Worm (Caenorhabditis elegans) whole organism, mixed stage, embryonic: ENCODE measurements around the gene srh-181.

Experiments used
- M03D4.4 ChIP-seq: sonication (generic microtip); optimal IDR thresholded peaks from 2 replicates; lab custom pipeline; 2017; ENCODE audit warnings: mild to moderate bottlenecking, missing genetic modification characterization, missing compliant biosample characterization
- bed-3 ChIP-seq: fragments of 200-800 bp; sonication (Bioruptor generic); optimal IDR thresholded peaks from 3 replicates; lab custom pipeline; 2018; ENCODE audit warnings: mild to moderate bottlenecking, missing genetic modification characterization, moderate library complexity, missing compliant biosample characterization
- blmp-1 ChIP-seq: fragments of 150-350 bp; optimal IDR thresholded peaks from 2 replicates; lab custom pipeline; 2014; ENCODE audit warnings: missing biosample characterization, missing genetic modification characterization
- ceh-39 ChIP-seq: fragments of 150-350 bp; optimal IDR thresholded peaks from 2 replicates; lab custom pipeline; 2014; ENCODE audit warnings: missing biosample characterization, missing genetic modification characterization
- ceh-43 ChIP-seq: fragments of 200-800 bp; sonication (Bioruptor generic); optimal IDR thresholded peaks from 2 replicates; lab custom pipeline; 2018; ENCODE audit warnings: mild to moderate bottlenecking, missing genetic modification characterization, moderate library complexity, missing compliant biosample characterization
- ces-1 ChIP-seq: fragments of 150-350 bp; optimal IDR thresholded peaks from 2 replicates; lab custom pipeline; 2014; ENCODE audit warnings: missing biosample characterization, missing genetic modification reagents, missing genetic modification characterization
- cnd-1 ChIP-seq: fragments of 200-800 bp; sonication (Bioruptor generic); optimal IDR thresholded peaks from 2 replicates; lab custom pipeline; 2018; ENCODE audit warnings: mild to moderate bottlenecking, missing genetic modification characterization, missing compliant biosample characterization
- drap-1 ChIP-seq: fragments of 200-800 bp; sonication (Bioruptor generic); optimal IDR thresholded peaks from 3 replicates; lab custom pipeline; 2018; ENCODE audit warnings: mild to moderate bottlenecking, missing genetic modification characterization, missing compliant biosample characterization
- elt-1 ChIP-seq: sonication (generic microtip); optimal IDR thresholded peaks from 2 replicates; lab custom pipeline; 2017; ENCODE audit warnings: missing genetic modification characterization, mild to moderate bottlenecking, missing compliant biosample characterization, antibody characterized with exemption, moderate library complexity, borderline replicate concordance; ENCODE audit not compliant: insufficient read depth
- elt-3 ChIP-seq: fragments of 150-350 bp; optimal IDR thresholded peaks from 2 replicates; lab custom pipeline; 2014; ENCODE audit warnings: missing biosample characterization, missing genetic modification characterization
- flh-1 ChIP-seq: fragments of 200-800 bp; sonication (Bioruptor generic); optimal IDR thresholded peaks from 2 replicates; lab custom pipeline; 2018; ENCODE audit warnings: mild to moderate bottlenecking, missing genetic modification characterization, moderate library complexity, missing compliant biosample characterization
- ham-2 ChIP-seq: fragments of 200-800 bp; sonication (Bioruptor generic); optimal IDR thresholded peaks from 2 replicates; lab custom pipeline; 2018; ENCODE audit warnings: mild to moderate bottlenecking, missing genetic modification characterization, missing compliant biosample characterization
- hlh-1 ChIP-seq: fragments of 150-350 bp; optimal IDR thresholded peaks from 2 replicates; lab custom pipeline; 2014; ENCODE audit warnings: missing biosample characterization, missing genetic modification reagents, missing genetic modification characterization
- lin-13 ChIP-seq: fragments of 150-350 bp; optimal IDR thresholded peaks from 2 replicates; lab custom pipeline; 2014; ENCODE audit warnings: missing biosample characterization, missing genetic modification characterization
- lin-32 ChIP-seq: fragments of 200-800 bp; sonication (Bioruptor generic); optimal IDR thresholded peaks from 2 replicates; lab custom pipeline; 2018; ENCODE audit warnings: mild to moderate bottlenecking, missing genetic modification characterization, missing compliant biosample characterization
- mab-5 ChIP-seq: fragments of 150-350 bp; optimal IDR thresholded peaks from 2 replicates; lab custom pipeline; 2014; ENCODE audit warnings: missing biosample characterization, missing genetic modification characterization
- mls-2 ChIP-seq: sonication (generic microtip); optimal IDR thresholded peaks from 2 replicates; lab custom pipeline; 2016; ENCODE audit warnings: mild to moderate bottlenecking, missing genetic modification characterization, moderate library complexity, missing compliant biosample characterization
- nhr-12 ChIP-seq: fragments of 150-350 bp; optimal IDR thresholded peaks from 2 replicates; lab custom pipeline; 2014; ENCODE audit warnings: missing biosample characterization, missing genetic modification characterization
- nhr-2 ChIP-seq: fragments of 150-350 bp; optimal IDR thresholded peaks from 2 replicates; lab custom pipeline; 2014; ENCODE audit warnings: missing biosample characterization, missing genetic modification characterization
- nhr-28 ChIP-seq: fragments of 150-350 bp; optimal IDR thresholded peaks from 2 replicates; lab custom pipeline; 2014; ENCODE audit warnings: missing biosample characterization, missing genetic modification characterization
- nhr-76 ChIP-seq: sonication (generic microtip); optimal IDR thresholded peaks from 2 replicates; lab custom pipeline; 2017; ENCODE audit warnings: missing biosample characterization, missing genetic modification characterization
- pha-4 ChIP-seq: fragments of 150-350 bp; optimal IDR thresholded peaks from 2 replicates; lab custom pipeline; 2018; ENCODE audit warnings: missing biosample characterization, missing genetic modification reagents, missing genetic modification characterization
- sem-2 ChIP-seq: fragments of 200-800 bp; sonication (Bioruptor generic); optimal IDR thresholded peaks from 2 replicates; lab custom pipeline; 2018; ENCODE audit warnings: mild to moderate bottlenecking, missing genetic modification characterization, missing compliant biosample characterization
- tbx-8 ChIP-seq: fragments of 200-800 bp; sonication (Bioruptor generic); optimal IDR thresholded peaks from 2 replicates; lab custom pipeline; 2018; ENCODE audit warnings: mild to moderate bottlenecking, missing genetic modification characterization, moderate library complexity, missing compliant biosample characterization
- unc-120 ChIP-seq: sonication (generic microtip); optimal IDR thresholded peaks from 2 replicates; lab custom pipeline; 2017; ENCODE audit warnings: missing genetic modification characterization, missing compliant biosample characterization; ENCODE audit not compliant: poor library complexity, severe bottlenecking
- unc-39 ChIP-seq: fragments of 150-350 bp; optimal IDR thresholded peaks from 2 replicates; lab custom pipeline; 2014; ENCODE audit warnings: missing biosample characterization, missing genetic modification characterization
- unc-62 ChIP-seq: fragments of 150-350 bp; optimal IDR thresholded peaks from 2 replicates; lab custom pipeline; 2014; ENCODE audit warnings: missing biosample characterization, missing genetic modification reagents, missing genetic modification characterization
- zip-8 ChIP-seq: fragments of 150-350 bp; optimal IDR thresholded peaks from 2 replicates; lab custom pipeline; 2014; ENCODE audit warnings: missing biosample characterization, missing genetic modification characterization
- ztf-11 ChIP-seq: fragments of 150-350 bp; optimal IDR thresholded peaks from 2 replicates; lab custom pipeline; 2014; ENCODE audit warnings: missing biosample characterization, missing genetic modification characterization

srh-181 gene

DNA sequence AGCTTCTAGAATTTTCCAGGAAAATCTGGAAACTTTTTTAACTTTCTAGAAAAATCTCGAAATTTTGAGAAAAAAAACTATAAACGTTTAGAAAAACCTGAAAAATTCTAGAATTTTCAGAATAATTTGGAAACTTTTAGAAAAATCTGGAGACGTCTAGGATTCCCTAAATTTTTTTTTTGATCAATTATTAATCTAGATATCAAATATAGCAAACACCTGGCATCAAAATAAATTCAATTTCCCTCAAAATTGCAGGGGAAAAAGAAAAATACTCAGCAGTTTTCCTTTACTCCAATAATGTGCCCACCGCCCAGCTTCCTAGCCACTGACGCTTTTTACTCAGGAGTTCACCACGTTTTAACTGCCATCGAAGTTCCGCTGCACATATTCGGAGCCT, at the start of gene srh-181:
Gene srh-181 (plus strand): TSS at position 301 of the 400 bp plus-strand sequence.
- no peak for TF ChIP-seq tbx-8 (GFP tag; lab: Kevin White, UChicago)
- TF ChIP-seq ceh-39 (tag; lab: Kevin White, UChicago) = no peak
- TF ChIP-seq unc-62 = no peak
- TF ChIP-seq ceh-43 (GFP tag; lab: Kevin White, UChicago) = no peak
- TF ChIP-seq M03D4.4 (tag; lab: Kevin White, UChicago) = no peak
- TF ChIP-seq nhr-76 (tag; lab: Kevin White, UChicago) = no peak
- TF ChIP-seq unc-120 (tag; lab: Kevin White, UChicago) = no peak
- no peak for TF ChIP-seq elt-1
- TF ChIP-seq zip-8 (tag; lab: Kevin White, UChicago) = no peak
- TF ChIP-seq ztf-11 (tag; lab: Kevin White, UChicago) = no peak
- TF ChIP-seq mab-5 (tag; lab: Kevin White, UChicago) = no peak
- TF ChIP-seq elt-3 (tag; lab: Kevin White, UChicago) = no peak
- TF ChIP-seq hlh-1 (tag; lab: Kevin White, UChicago) = no peak
- TF ChIP-seq flh-1 (GFP tag; lab: Kevin White, UChicago) = no peak
- no peak for TF ChIP-seq blmp-1
- TF ChIP-seq sem-2 (GFP tag; lab: Kevin White, UChicago) = no peak
- TF ChIP-seq lin-13 (tag; lab: Kevin White, UChicago) = no peak
- TF ChIP-seq nhr-2 = no peak
- TF ChIP-seq drap-1 (GFP tag; lab: Kevin White, UChicago) = no peak

DNA sequence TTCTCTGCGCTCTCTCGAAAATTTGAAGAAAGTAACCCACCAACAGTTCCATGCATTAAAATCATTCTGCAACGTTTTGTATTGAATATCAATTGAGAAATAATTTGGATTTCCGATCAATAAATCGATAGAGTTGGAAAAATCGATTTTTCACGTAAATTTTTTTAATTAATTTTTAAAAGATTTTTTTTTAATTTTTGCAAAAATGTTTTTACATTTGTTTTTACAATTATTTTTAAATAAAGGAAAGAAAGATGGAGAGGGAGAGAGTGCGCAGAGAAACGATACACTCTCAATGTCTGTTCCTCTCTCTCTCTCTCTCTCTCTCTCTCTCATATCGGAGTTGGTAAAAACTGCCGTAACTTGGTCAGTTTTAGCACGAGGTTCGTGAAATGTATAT, 48.8 kb upstream of the srh-181 start, which contains the start of gene ZK262.19:
Gene ZK262.19 (minus strand): TSS at position 101 of the 400 bp plus-strand sequence.
- TF ChIP-seq M03D4.4 (tag; lab: Kevin White, UChicago) (no peak), tbx-8 (GFP tag; lab: Kevin White, UChicago) (no peak), nhr-12 (tag; lab: Kevin White, UChicago) (no peak), drap-1 (GFP tag; lab: Kevin White, UChicago) (no peak), mls-2 (tag; lab: Kevin White, UChicago) (no peak), pha-4 (tag; lab: Kevin White, UChicago) (no peak), unc-39 (tag; lab: Kevin White, UChicago) (no peak), lin-13 (tag; lab: Kevin White, UChicago) (no peak), flh-1 (GFP tag; lab: Kevin White, UChicago) (no peak), bed-3 (no peak), mab-5 (tag; lab: Kevin White, UChicago) (no peak)
- TF ChIP-seq, all 35 proteins: peak for 0

DNA sequence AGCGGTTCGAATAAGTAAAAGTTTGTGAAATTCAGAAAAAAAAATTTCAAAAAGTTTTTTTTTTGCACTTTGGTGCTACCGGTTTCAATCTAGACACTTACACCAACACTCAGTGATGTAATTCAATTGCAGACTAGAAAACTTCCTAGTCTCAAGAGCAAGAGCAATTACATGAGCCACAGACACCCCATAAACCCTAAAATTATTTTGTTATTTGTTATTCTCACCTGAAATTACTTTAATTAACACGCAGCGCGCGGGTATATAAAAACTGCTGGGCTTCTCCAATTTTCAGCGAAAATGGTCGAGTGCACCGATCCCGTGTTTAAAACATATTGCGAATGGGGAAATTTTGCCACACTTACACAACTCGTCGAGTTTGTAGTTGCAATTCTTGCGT, 48.0 kb upstream of the srh-181 start, which contains the start of gene srw-83:
Gene srw-83 (plus strand): TSS at position 301 of the 400 bp plus-strand sequence.
- TF ChIP-seq nhr-76 (tag; lab: Kevin White, UChicago) (no peak), unc-120 (tag; lab: Kevin White, UChicago) (no peak)

DNA sequence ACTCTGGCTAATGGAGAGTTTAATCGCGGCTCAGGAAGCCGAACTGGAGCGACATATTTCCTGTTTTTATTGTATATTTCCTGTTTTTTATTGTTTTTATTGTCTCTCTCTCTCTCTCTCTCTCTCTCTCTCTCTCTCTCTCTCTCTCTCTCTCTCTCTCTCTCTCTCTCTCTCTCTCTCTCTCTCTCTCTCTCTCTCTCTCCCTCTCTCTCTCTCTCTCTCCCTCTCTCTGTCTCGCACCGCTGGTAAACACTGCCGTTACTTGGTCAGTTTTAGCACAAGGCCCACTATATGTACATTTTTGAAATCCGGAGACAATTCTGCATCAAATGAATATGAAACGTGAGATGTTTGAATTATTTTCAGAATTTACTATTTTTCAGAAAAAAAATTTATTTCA, 43.5 kb upstream of the srh-181 start:
- TF ChIP-seq hlh-1 (tag; lab: Kevin White, UChicago) (no peak), tbx-8 (GFP tag; lab: Kevin White, UChicago) (no peak), flh-1 (GFP tag; lab: Kevin White, UChicago) (no peak), nhr-12 (tag; lab: Kevin White, UChicago) (no peak), unc-39 (tag; lab: Kevin White, UChicago) (no peak), drap-1 (GFP tag; lab: Kevin White, UChicago) (peak; percentile 3)

DNA sequence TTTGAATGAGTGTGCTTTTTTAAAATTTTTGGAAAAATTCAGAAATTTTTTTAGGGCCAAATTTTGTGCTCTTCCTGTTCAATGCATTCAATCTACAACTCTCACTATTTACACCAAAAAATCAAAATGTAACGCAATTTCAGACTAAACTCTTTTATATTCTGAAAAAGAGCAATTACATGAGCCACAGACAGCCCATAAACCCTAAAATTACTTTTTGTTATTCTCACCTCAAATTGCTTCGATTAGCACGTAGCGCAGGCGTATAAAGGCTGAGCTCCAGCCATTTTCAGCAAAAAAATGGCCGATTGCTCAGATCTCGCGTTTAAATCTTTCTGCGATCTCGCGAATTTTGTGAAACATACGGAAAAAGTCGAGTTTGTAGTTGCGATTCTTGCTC, 42.9 kb upstream of the srh-181 start, which contains the start of gene srw-82:
Gene srw-82 (plus strand): TSS at position 301 of the 400 bp plus-strand sequence.
- no peak for TF ChIP-seq hlh-1 (tag; lab: Kevin White, UChicago)
- no peak for TF ChIP-seq nhr-28 (tag; lab: Kevin White, UChicago)
- TF ChIP-seq ceh-43 (GFP tag; lab: Kevin White, UChicago) = no peak
- TF ChIP-seq ham-2 (GFP tag; lab: Kevin White, UChicago) = no peak
- TF ChIP-seq pha-4 (tag; lab: Kevin White, UChicago) = no peak
- TF ChIP-seq flh-1 (GFP tag; lab: Kevin White, UChicago) = no peak
- TF ChIP-seq lin-32 (GFP tag; lab: Kevin White, UChicago) = no peak
- no peak for TF ChIP-seq zip-8 (tag; lab: Kevin White, UChicago)
- no peak for TF ChIP-seq drap-1 (GFP tag; lab: Kevin White, UChicago)
- TF ChIP-seq M03D4.4 (tag; lab: Kevin White, UChicago) = no peak
- no peak for TF ChIP-seq lin-13 (tag; lab: Kevin White, UChicago)
- TF ChIP-seq elt-1 = no peak
- no peak for TF ChIP-seq ztf-11 (tag; lab: Kevin White, UChicago)
- TF ChIP-seq ceh-39 (tag; lab: Kevin White, UChicago) = no peak
- TF ChIP-seq unc-39 (tag; lab: Kevin White, UChicago) = no peak
- no peak for TF ChIP-seq cnd-1 (tag; lab: Kevin White, UChicago)
- TF ChIP-seq bed-3 = no peak
- TF ChIP-seq ces-1 (GFP tag; lab: Kevin White, UChicago) = no peak
